Fruit fly (Drosophila melanogaster) S2 (cell line): ENCODE results near the gene galene.

Experiments used
- CG8478 ChIP-seq: fragments of >200 bp; optimal IDR thresholded peaks from 2 replicates; lab custom pipeline; 2018
- CTCF ChIP-seq, 2 experiments: fragments of >200 bp; optimal IDR thresholded peaks; 2 replicates each; lab custom pipeline; 2018

DNA sequence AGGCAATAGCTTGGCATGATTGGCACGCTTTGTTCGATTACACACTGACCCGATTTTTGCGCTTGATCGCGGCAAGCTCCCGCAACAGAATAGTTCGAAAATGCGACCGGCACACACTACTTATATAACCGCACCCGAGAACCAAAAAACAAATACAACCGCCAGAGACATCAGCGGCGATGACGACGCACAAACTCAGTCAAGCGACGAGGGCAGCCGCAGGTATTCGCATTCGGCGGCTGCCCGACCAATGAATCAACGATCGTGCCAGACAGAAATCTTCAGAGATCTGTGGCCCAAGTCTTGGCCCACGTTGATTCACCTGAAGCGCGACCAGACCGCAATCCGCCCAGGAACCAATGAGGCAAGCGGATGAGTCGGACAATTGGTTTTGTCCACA is 2.7 kb downstream of the galene start, which contains the start of gene CG9192:
- TF ChIP-seq CG8478 (lab: Kevin White, UChicago) = no peak
- no peak for TF ChIP-seq CTCF (optimal IDR thresholded peaks at IDR 0.05; lab: Kevin White, UChicago)
